Worm (Caenorhabditis elegans) whole organism, L4 larva: Measurements from ENCODE around the gene xbx-5.

Source experiments
- F37D6.2 ChIP-seq: sonication (generic microtip); optimal IDR thresholded peaks from 2 replicates; lab custom pipeline; 2016; ENCODE audit warnings: mild to moderate bottlenecking, missing genetic modification characterization, missing compliant biosample characterization
- F49E8.2 ChIP-seq: sonication (generic microtip); optimal IDR thresholded peaks from 2 replicates; lab custom pipeline; 2016; ENCODE audit warnings: missing compliant biosample characterization, mild to moderate bottlenecking, missing genetic modification characterization, borderline replicate concordance
- T20F7.1 ChIP-seq: fragments of 200-800 bp; sonication (Bioruptor generic); optimal IDR thresholded peaks from 2 replicates; lab custom pipeline; 2018; ENCODE audit warnings: mild to moderate bottlenecking, missing genetic modification characterization, missing compliant biosample characterization
- T26A8.4 ChIP-seq: fragments of 200-800 bp; sonication (Bioruptor generic); IDR thresholded peaks from 2 replicates; pipeline ENCODE4 v1.3.6; 2022; ENCODE audit warnings: missing genetic modification characterization, missing compliant biosample characterization
- Y5F2A.4 ChIP-seq: fragments of 200-800 bp; sonication (Bioruptor generic); optimal IDR thresholded peaks from 2 replicates; lab custom pipeline; 2018; ENCODE audit warnings: mild to moderate bottlenecking, missing genetic modification characterization, missing compliant biosample characterization
- ZK337.2 ChIP-seq: fragments of 200-800 bp; sonication (Bioruptor generic); IDR thresholded peaks from 2 replicates; pipeline ENCODE4 v1.3.6; 2022; ENCODE audit warnings: missing genetic modification reagents, missing genetic modification characterization, missing compliant biosample characterization
- ZK546.5 ChIP-seq, 2 experiments: sonication (generic microtip); optimal IDR thresholded peaks; 2 replicates each; lab custom pipeline; 2017; ENCODE audit warnings: missing biosample characterization in 2 of 2, missing genetic modification characterization in 2 of 2
- aly-2 ChIP-seq: sonication (generic microtip); optimal IDR thresholded peaks from 2 replicates; lab custom pipeline; 2018; ENCODE audit warnings: missing biosample characterization, missing genetic modification characterization
- ama-1 ChIP-seq: fragments of 150-350 bp; optimal IDR thresholded peaks from 2 replicates; lab custom pipeline; 2014; ENCODE audit warnings: inconsistent platforms, mixed read lengths
- attf-4 ChIP-seq: sonication (generic microtip); optimal IDR thresholded peaks from 3 replicates; lab custom pipeline; 2017; ENCODE audit warnings: missing biosample characterization, missing genetic modification characterization
- ceh-20 ChIP-seq: fragments of 200-800 bp; sonication (Bioruptor generic); IDR thresholded peaks from 2 replicates; pipeline ENCODE4 v1.3.6; 2022; ENCODE audit warnings: missing genetic modification reagents, missing genetic modification characterization, missing compliant biosample characterization
- ceh-44 ChIP-seq: fragments of 200-800 bp; sonication (Bioruptor generic); IDR thresholded peaks from 2 replicates; pipeline ENCODE4 v1.3.6; 2022; ENCODE audit warnings: missing genetic modification reagents, missing genetic modification characterization, missing compliant biosample characterization
- ceh-82 ChIP-seq: sonication (generic microtip); optimal IDR thresholded peaks from 2 replicates; lab custom pipeline; 2017; ENCODE audit warnings: missing biosample characterization, missing genetic modification characterization
- cey-2 ChIP-seq: sonication (generic microtip); optimal IDR thresholded peaks from 3 replicates; lab custom pipeline; 2017; ENCODE audit warnings: missing genetic modification characterization, mild to moderate bottlenecking, missing compliant biosample characterization, antibody characterized with exemption, borderline replicate concordance; ENCODE audit not compliant: insufficient read depth
- ctbp-1 ChIP-seq: fragments of 200-800 bp; sonication (Bioruptor generic); IDR thresholded peaks from 2 replicates; pipeline ENCODE4 v1.3.6; 2022; ENCODE audit warnings: missing genetic modification reagents, missing genetic modification characterization, missing compliant biosample characterization
- daf-19 ChIP-seq: fragments of 200-800 bp; sonication (Bioruptor generic); conservative IDR thresholded peaks from 2 replicates; pipeline ENCODE4 v1.3.6; 2022; ENCODE audit warnings: missing genetic modification characterization, missing compliant biosample characterization
- daf-8 ChIP-seq: fragments of 200-800 bp; sonication (Bioruptor generic); IDR thresholded peaks from 2 replicates; pipeline ENCODE4 v1.3.6; 2022; ENCODE audit warnings: missing genetic modification characterization, missing compliant biosample characterization
- dve-1 ChIP-seq: sonication (generic microtip); optimal IDR thresholded peaks from 2 replicates; lab custom pipeline; 2017; ENCODE audit warnings: antibody characterized with exemption, mild to moderate bottlenecking, missing genetic modification characterization, missing compliant biosample characterization; ENCODE audit not compliant: insufficient read depth
- egl-43 ChIP-seq: fragments of 200-800 bp; sonication (Bioruptor generic); IDR thresholded peaks from 2 replicates; pipeline ENCODE4 v1.3.6; 2022; ENCODE audit warnings: missing genetic modification reagents, missing genetic modification characterization, missing compliant biosample characterization
- gei-8 ChIP-seq: fragments of 200-800 bp; sonication (Bioruptor generic); optimal IDR thresholded peaks from 2 replicates; lab custom pipeline; 2018; ENCODE audit warnings: mild to moderate bottlenecking, missing genetic modification characterization, missing compliant biosample characterization
- jun-1 ChIP-seq: fragments of 150-350 bp; optimal IDR thresholded peaks from 2 replicates; lab custom pipeline; 2014; ENCODE audit warnings: missing biosample characterization, missing genetic modification reagents, missing genetic modification characterization
- lim-7 ChIP-seq: fragments of 200-800 bp; sonication (Bioruptor generic); IDR thresholded peaks from 2 replicates; pipeline ENCODE4 v1.3.6; 2022; ENCODE audit warnings: missing genetic modification characterization, missing compliant biosample characterization
- lin-13 ChIP-seq: fragments of 150-350 bp; optimal IDR thresholded peaks from 2 replicates; lab custom pipeline; 2014; ENCODE audit warnings: missing biosample characterization, missing genetic modification reagents, missing genetic modification characterization
- lin-38 ChIP-seq: fragments of 200-800 bp; sonication (Bioruptor generic); IDR thresholded peaks from 2 replicates; pipeline ENCODE4 v1.3.6; 2022; ENCODE audit warnings: missing genetic modification reagents, missing genetic modification characterization, missing compliant biosample characterization
- lin-39 ChIP-seq: fragments of 150-350 bp; optimal IDR thresholded peaks from 2 replicates; lab custom pipeline; 2014; ENCODE audit warnings: missing biosample characterization, missing genetic modification reagents, missing genetic modification characterization
- lsy-2 ChIP-seq, 2 experiments: fragments of 150-350 bp in 1 of 2; sonication (generic microtip) in 1 of 2; optimal IDR thresholded peaks; 2 replicates each; lab custom pipeline; 2014 to 2017; ENCODE audit warnings: missing biosample characterization in 2 of 2, missing genetic modification characterization in 2 of 2
- mdl-1 ChIP-seq, 2 experiments: fragments of 150-350 bp in 1 of 2; sonication (generic microtip) in 1 of 2; optimal IDR thresholded peaks; 2 replicates each; lab custom pipeline; 2014 to 2017; ENCODE audit warnings: missing biosample characterization in 2 of 2, missing genetic modification characterization in 2 of 2
- mes-2 ChIP-seq: sonication (generic microtip); optimal IDR thresholded peaks from 2 replicates; lab custom pipeline; 2016; ENCODE audit warnings: missing genotype, mild to moderate bottlenecking, missing genetic modification characterization, missing compliant biosample characterization; ENCODE audit not compliant: poor library complexity, severe bottlenecking
- mxl-2 ChIP-seq: fragments of 200-800 bp; sonication (Bioruptor generic); conservative IDR thresholded peaks from 2 replicates; pipeline ENCODE4 v1.3.6; 2022; ENCODE audit warnings: missing genetic modification reagents, missing genetic modification characterization, missing compliant biosample characterization
- mxl-3 ChIP-seq: fragments of 200-800 bp; sonication (Bioruptor generic); optimal IDR thresholded peaks from 2 replicates; lab custom pipeline; 2018; ENCODE audit warnings: mild to moderate bottlenecking, missing genetic modification characterization, missing compliant biosample characterization
- nhr-11 ChIP-seq: fragments of 150-350 bp; optimal IDR thresholded peaks from 2 replicates; lab custom pipeline; 2014; ENCODE audit warnings: missing biosample characterization, missing genetic modification characterization
- nhr-237 ChIP-seq: sonication (generic microtip); optimal IDR thresholded peaks from 2 replicates; lab custom pipeline; 2017; ENCODE audit warnings: missing biosample characterization, missing genetic modification characterization
- nhr-41 ChIP-seq: fragments of 200-800 bp; sonication (Bioruptor generic); IDR thresholded peaks from 2 replicates; pipeline ENCODE4 v1.3.6; 2022; ENCODE audit warnings: missing genetic modification reagents, missing genetic modification characterization, missing compliant biosample characterization
- pha-4 ChIP-seq, 2 experiments: fragments of 150-350 bp in 1 of 2; fragments of 200-800 bp in 1 of 2; sonication (Bioruptor generic) in 1 of 2; IDR thresholded peaks in 1 of 2; optimal IDR thresholded peaks in 1 of 2; 2 replicates each; pipeline versions ENCODE4 v1.3.6 to Lab custom; 2014 to 2022; ENCODE audit warnings: missing genetic modification characterization in 2 of 2, missing genetic modification reagents in 2 of 2, missing biosample characterization in 1 of 2, missing compliant biosample characterization in 1 of 2
- rbr-2 ChIP-seq: sonication (generic microtip); optimal IDR thresholded peaks from 2 replicates; lab custom pipeline; 2016; ENCODE audit warnings: missing genotype, missing genetic modification characterization, missing compliant biosample characterization
- saeg-2 ChIP-seq: fragments of 200-800 bp; sonication (Bioruptor generic); IDR thresholded peaks from 2 replicates; pipeline ENCODE4 v1.3.6; 2022; ENCODE audit warnings: missing genetic modification reagents, missing genetic modification characterization, missing compliant biosample characterization
- sdz-12 ChIP-seq: fragments of 200-800 bp; sonication (Bioruptor generic); optimal IDR thresholded peaks from 2 replicates; lab custom pipeline; 2018; ENCODE audit warnings: mild to moderate bottlenecking, missing genetic modification characterization, missing compliant biosample characterization
- set-16 ChIP-seq: fragments of 200-800 bp; sonication (Bioruptor generic); IDR thresholded peaks from 2 replicates; pipeline ENCODE4 v1.3.6; 2022; ENCODE audit warnings: missing genetic modification reagents, missing genetic modification characterization, missing compliant biosample characterization
- snpc-1.2 ChIP-seq: fragments of 200-800 bp; sonication (Bioruptor generic); IDR thresholded peaks from 2 replicates; pipeline ENCODE4 v1.3.6; 2022; ENCODE audit warnings: missing genetic modification reagents, missing genetic modification characterization, missing compliant biosample characterization
- vab-7 ChIP-seq: fragments of 200-800 bp; sonication (Bioruptor generic); IDR thresholded peaks from 2 replicates; pipeline ENCODE4 v1.3.6; 2022; ENCODE audit warnings: missing genetic modification reagents, missing genetic modification characterization, missing compliant biosample characterization
- zip-11 ChIP-seq: fragments of 200-800 bp; sonication (Bioruptor generic); IDR thresholded peaks from 2 replicates; pipeline ENCODE4 v1.3.6; 2022; ENCODE audit warnings: missing genetic modification characterization, missing compliant biosample characterization
- ztf-11 ChIP-seq: fragments of 150-350 bp; optimal IDR thresholded peaks from 2 replicates; lab custom pipeline; 2014; ENCODE audit warnings: missing biosample characterization, missing genetic modification characterization

Gene xbx-5

ce11 chrIII:3801379-3801894, 2.8 kb downstream of the xbx-5 start (continued):
- peak; percentile 91 for TF ChIP-seq egl-43 (GFP tag; lab: Robert Waterston, UW)
- TF ChIP-seq ama-1 (lab: Kevin White, UChicago), result peak; percentile 74
- no peak for TF ChIP-seq ztf-11 (tag; lab: Kevin White, UChicago)
- TF ChIP-seq ceh-44 (GFP tag; lab: Robert Waterston, UW), result no peak
- peak; percentile 19 for TF ChIP-seq gei-8 (GFP tag; lab: Kevin White, UChicago)
- peak; percentile 83 for TF ChIP-seq jun-1
- TF ChIP-seq ZK337.2 (GFP tag; lab: Robert Waterston, UW), result peak; percentile 23; the same call in 1 of the 2 replicates
- TF ChIP-seq F37D6.2 (tag; lab: Kevin White, UChicago), result peak; percentile 89
- TF ChIP-seq saeg-2 (GFP tag; lab: Robert Waterston, UW), result peak; percentile 82; the same call in 1 of the 2 replicates
- peak; percentile 93 for TF ChIP-seq T26A8.4 (GFP tag; lab: Robert Waterston, UW)
- TF ChIP-seq lim-7, result 0 out of 2 replicates have a peak, but pooled peaks have one; percentile 12
- no peak for TF ChIP-seq ceh-82 (tag; lab: Kevin White, UChicago)
- no peak for TF ChIP-seq daf-8 (GFP tag; lab: Robert Waterston, UW)
- TF ChIP-seq T20F7.1 (GFP tag; lab: Kevin White, UChicago), result peak; percentile 73
- TF ChIP-seq aly-2 (tag; lab: Kevin White, UChicago), result no peak
- no peak for TF ChIP-seq nhr-237
- peak; percentile 87 for TF ChIP-seq set-16 (GFP tag; lab: Robert Waterston, UW)
- TF ChIP-seq zip-11 (GFP tag; lab: Robert Waterston, UW), result no peak
- TF ChIP-seq mxl-3 (GFP tag; lab: Kevin White, UChicago), result peak; percentile 94
- TF ChIP-seq cey-2 (tag; lab: Kevin White, UChicago), result peak; percentile 70
- TF ChIP-seq sdz-12 (GFP tag; lab: Kevin White, UChicago), result peak; percentile 61
- TF ChIP-seq F49E8.2 (tag; lab: Kevin White, UChicago), result no peak
- TF ChIP-seq daf-19 (GFP tag; lab: Robert Waterston, UW), result 0 out of 2 replicates have a peak, but pooled peaks have one; percentile 60
- peak; percentile 89 for TF ChIP-seq ceh-20 (GFP tag; lab: Robert Waterston, UW)
- peak; percentile 81 for TF ChIP-seq lin-13 (GFP tag; lab: Kevin White, UChicago)
- no peak for TF ChIP-seq ZK546.5 (tag; optimal IDR thresholded peaks at IDR 0.05; lab: Kevin White, UChicago)
- peak; percentile 98 for TF ChIP-seq dve-1 (tag; lab: Kevin White, UChicago)
- TF ChIP-seq lsy-2 (tag; optimal IDR thresholded peaks at IDR 0.05; lab: Kevin White, UChicago), result peak; percentile 90 to 95
- TF ChIP-seq nhr-11 (tag; lab: Kevin White, UChicago), result peak; percentile 97

- no peak for TF ChIP-seq mes-2 (tag; lab: Kevin White, UChicago)
- TF ChIP-seq rbr-2 (tag; lab: Kevin White, UChicago), result no peak
- no peak for TF ChIP-seq pha-4 (GFP tag; IDR thresholded peaks at IDR 0.05; lab: Robert Waterston, UW)
- no peak for TF ChIP-seq pha-4 (tag; optimal IDR thresholded peaks at IDR 0.05; lab: Kevin White, UChicago)
- no peak for TF ChIP-seq ctbp-1
- no peak for TF ChIP-seq nhr-41
- no peak for TF ChIP-seq lin-39 (tag; lab: Kevin White, UChicago)
- no peak for TF ChIP-seq attf-4 (tag; lab: Kevin White, UChicago)
- no peak for TF ChIP-seq sdz-12 (GFP tag; lab: Kevin White, UChicago)
- no peak for TF ChIP-seq mxl-2 (GFP tag; lab: Robert Waterston, UW)
- TF ChIP-seq Y5F2A.4 (GFP tag; lab: Kevin White, UChicago), result no peak
- no peak for TF ChIP-seq snpc-1.2 (GFP tag; lab: Robert Waterston, UW)
- TF ChIP-seq mdl-1 (tag; optimal IDR thresholded peaks at IDR 0.05; lab: Kevin White, UChicago), result no peak
- no peak for TF ChIP-seq lin-38 (GFP tag; lab: Robert Waterston, UW)
- TF ChIP-seq vab-7, result no peak
- TF ChIP-seq ZK337.2 (GFP tag; lab: Robert Waterston, UW), result no peak
Observed at ce11 chrIII:3800934-3801252, 3.4 kb downstream of the xbx-5 start.
